Worm (Caenorhabditis elegans) whole organism, early embryonic: ENCODE data around the gene F23B12.7.

Source experiments
- F13C5.2 ChIP-seq: sonication (generic microtip); optimal IDR thresholded peaks from 2 replicates; lab custom pipeline; 2017; ENCODE audit warnings: mild to moderate bottlenecking, missing genetic modification characterization, inconsistent platforms, missing compliant biosample characterization
- ama-1 ChIP-seq: fragments of 150-350 bp; optimal IDR thresholded peaks from 2 replicates; lab custom pipeline; 2014
- ceh-36 ChIP-seq: sonication (generic microtip); optimal IDR thresholded peaks from 2 replicates; lab custom pipeline; 2016; ENCODE audit warnings: missing genetic modification characterization, inconsistent platforms, missing compliant biosample characterization
- ets-7 ChIP-seq: sonication (generic microtip); optimal IDR thresholded peaks from 2 replicates; lab custom pipeline; 2016; ENCODE audit warnings: missing genotype, missing genetic modification characterization, missing compliant biosample characterization
- hmbx-1 ChIP-seq: sonication (generic microtip); optimal IDR thresholded peaks from 2 replicates; lab custom pipeline; 2016; ENCODE audit warnings: mild to moderate bottlenecking, missing genetic modification characterization, missing compliant biosample characterization
- scrt-1 ChIP-seq: fragments of 200-800 bp; sonication (Bioruptor generic); IDR thresholded peaks from 2 replicates; pipeline ENCODE4 v1.3.6; 2022; ENCODE audit warnings: missing genetic modification characterization, missing compliant biosample characterization

DNA sequence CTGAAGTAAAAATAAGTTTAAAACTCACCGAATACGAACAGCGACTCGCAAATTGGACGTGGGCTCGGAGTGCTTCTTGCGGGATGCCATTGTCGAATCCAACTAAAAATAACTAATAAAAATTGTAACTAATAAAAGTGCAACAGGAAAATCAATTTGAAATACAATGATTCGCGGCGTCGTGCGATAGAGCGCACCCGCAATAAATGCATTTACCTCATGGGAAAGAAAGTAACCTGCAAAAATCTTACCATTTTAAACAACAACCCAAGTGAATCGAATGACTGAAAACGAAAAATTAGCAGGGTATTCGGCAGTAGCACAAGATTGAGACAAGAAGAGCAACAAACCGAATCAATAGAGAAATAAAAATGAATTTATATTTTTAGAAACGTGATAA lies 7.1 kb downstream of the F23B12.7 start, which contains the start of gene bmk-1:
- no peak for TF ChIP-seq ama-1 (lab: Kevin White, UChicago)
- TF ChIP-seq hmbx-1 = no peak
- TF ChIP-seq ets-7 (tag; lab: Kevin White, UChicago) = no peak
- no peak for TF ChIP-seq scrt-1 (GFP tag; lab: Robert Waterston, UW)
- no peak for TF ChIP-seq F13C5.2 (tag; lab: Kevin White, UChicago)
- TF ChIP-seq ceh-36 (tag; lab: Kevin White, UChicago) = no peak
